Worm (Caenorhabditis elegans) whole organism, L1 larva: ENCODE data around the gene Y47D7A.7.
A peak's percentile ranks its signal among the peaks of the same experiment; 100 is the strongest.

Experiments used
- C16A3.4 ChIP-seq: fragments of 150-350 bp; optimal IDR thresholded peaks from 2 replicates; lab custom pipeline; 2014; ENCODE audit warnings: missing biosample characterization, missing genetic modification characterization
- F16B12.6 ChIP-seq: fragments of 150-350 bp; optimal IDR thresholded peaks from 2 replicates; lab custom pipeline; 2014; ENCODE audit warnings: missing biosample characterization, missing genetic modification characterization
- Y116A8C.19 ChIP-seq: sonication (generic microtip); optimal IDR thresholded peaks from 2 replicates; lab custom pipeline; 2016; ENCODE audit warnings: missing compliant biosample characterization, missing genetic modification characterization, borderline replicate concordance
- aha-1 ChIP-seq: fragments of 150-350 bp; optimal IDR thresholded peaks from 2 replicates; lab custom pipeline; 2014; ENCODE audit warnings: missing biosample characterization, missing genetic modification characterization
- alr-1 ChIP-seq: fragments of 200-800 bp; sonication (Bioruptor generic); optimal IDR thresholded peaks from 2 replicates; lab custom pipeline; 2018; ENCODE audit warnings: borderline replicate concordance, mild to moderate bottlenecking, missing genetic modification characterization, missing compliant biosample characterization
- aly-2 ChIP-seq: fragments of 150-350 bp; optimal IDR thresholded peaks from 2 replicates; lab custom pipeline; 2014; ENCODE audit warnings: missing biosample characterization, missing genetic modification characterization
- ama-1 ChIP-seq: fragments of 150-350 bp; optimal IDR thresholded peaks from 2 replicates; lab custom pipeline; 2014
- blmp-1 ChIP-seq: fragments of 150-350 bp; optimal IDR thresholded peaks from 2 replicates; lab custom pipeline; 2014; ENCODE audit warnings: missing biosample characterization, missing genetic modification characterization
- ceh-63 ChIP-seq: fragments of 200-800 bp; sonication (Bioruptor generic); optimal IDR thresholded peaks from 2 replicates; lab custom pipeline; 2018; ENCODE audit warnings: mild to moderate bottlenecking, missing genetic modification characterization, missing compliant biosample characterization
- ceh-88 ChIP-seq: fragments of 200-800 bp; sonication (Bioruptor generic); IDR thresholded peaks from 2 replicates; pipeline ENCODE4 v1.3.6; 2022; ENCODE audit warnings: missing genetic modification characterization, missing compliant biosample characterization
- ceh-90 ChIP-seq: sonication (generic microtip); optimal IDR thresholded peaks from 2 replicates; lab custom pipeline; 2016; ENCODE audit warnings: missing genetic modification characterization, missing compliant biosample characterization
- ces-1 ChIP-seq: fragments of 150-350 bp; optimal IDR thresholded peaks from 2 replicates; lab custom pipeline; 2014; ENCODE audit warnings: missing biosample characterization, missing genetic modification reagents, missing genetic modification characterization
- efl-3 ChIP-seq: fragments of 200-800 bp; sonication (Bioruptor generic); optimal IDR thresholded peaks from 2 replicates; lab custom pipeline; 2018; ENCODE audit warnings: mild to moderate bottlenecking, missing genetic modification characterization, missing compliant biosample characterization
- egl-13 ChIP-seq: sonication (generic microtip); optimal IDR thresholded peaks from 2 replicates; lab custom pipeline; 2016; ENCODE audit warnings: missing genotype, missing genetic modification reagents, missing genetic modification characterization, missing compliant biosample characterization
- elt-3 ChIP-seq, 6 experiments: fragments of 150-350 bp in 1 of 6; sonication (generic microtip); optimal IDR thresholded peaks; 2 replicates each; lab custom pipeline; 2017 to 2018; ENCODE audit warnings: missing biosample characterization in 6 of 6, missing genetic modification characterization in 6 of 6, inconsistent platforms in 1 of 6
- fkh-4 ChIP-seq: sonication (generic microtip); optimal IDR thresholded peaks from 2 replicates; lab custom pipeline; 2016; ENCODE audit warnings: missing compliant biosample characterization, missing genetic modification characterization, borderline replicate concordance
- fkh-8 ChIP-seq: sonication (generic microtip); optimal IDR thresholded peaks from 2 replicates; lab custom pipeline; 2016; ENCODE audit warnings: mild to moderate bottlenecking, missing genetic modification characterization, missing compliant biosample characterization
- fos-1 ChIP-seq: fragments of 150-350 bp; optimal IDR thresholded peaks from 2 replicates; lab custom pipeline; 2014; ENCODE audit warnings: missing biosample characterization, missing genetic modification characterization
- hlh-4 ChIP-seq: sonication (generic microtip); optimal IDR thresholded peaks from 2 replicates; lab custom pipeline; 2016; ENCODE audit warnings: mild to moderate bottlenecking, missing genetic modification characterization, missing compliant biosample characterization
- irx-1 ChIP-seq: sonication (generic microtip); optimal IDR thresholded peaks from 2 replicates; lab custom pipeline; 2016; ENCODE audit warnings: missing genetic modification characterization, missing compliant biosample characterization
- isw-1 ChIP-seq: fragments of 200-800 bp; sonication (Bioruptor generic); IDR thresholded peaks from 2 replicates; pipeline ENCODE4 v1.3.6; 2022; ENCODE audit warnings: missing genetic modification characterization, missing compliant biosample characterization
- lin-14 ChIP-seq: fragments of 200-800 bp; sonication (Bioruptor generic); optimal IDR thresholded peaks from 2 replicates; lab custom pipeline; 2018; ENCODE audit warnings: mild to moderate bottlenecking, missing genetic modification characterization, moderate library complexity, missing compliant biosample characterization
- lin-35 ChIP-seq, 2 experiments: fragments of 150-350 bp; optimal IDR thresholded peaks; 2 replicates each; lab custom pipeline; 2014; ENCODE audit warnings: missing biosample characterization in 2 of 2, missing genetic modification characterization in 2 of 2, missing genetic modification reagents in 2 of 2
- lsy-2 ChIP-seq, 2 experiments: fragments of 150-350 bp; optimal IDR thresholded peaks; 2 replicates each; lab custom pipeline; 2014; ENCODE audit warnings: missing biosample characterization in 2 of 2, missing genetic modification characterization in 2 of 2
- nhr-19 ChIP-seq: fragments of 200-800 bp; sonication (Bioruptor generic); conservative IDR thresholded peaks from 2 replicates; pipeline ENCODE4 v1.3.6; 2022; ENCODE audit warnings: missing genetic modification characterization, missing compliant biosample characterization
- nhr-47 ChIP-seq: sonication (generic microtip); optimal IDR thresholded peaks from 2 replicates; lab custom pipeline; 2016; ENCODE audit warnings: mild to moderate bottlenecking, missing genetic modification characterization, moderate library complexity, missing compliant biosample characterization
- nhr-71 ChIP-seq: sonication (generic microtip); optimal IDR thresholded peaks from 2 replicates; lab custom pipeline; 2016; ENCODE audit warnings: mild to moderate bottlenecking, missing genetic modification characterization, moderate library complexity, missing compliant biosample characterization
- nhr-76 ChIP-seq: sonication (generic microtip); optimal IDR thresholded peaks from 2 replicates; lab custom pipeline; 2017; ENCODE audit warnings: missing biosample characterization, missing genetic modification characterization
- nhr-77 ChIP-seq: fragments of 150-350 bp; optimal IDR thresholded peaks from 2 replicates; lab custom pipeline; 2014; ENCODE audit warnings: missing biosample characterization, missing genetic modification characterization
- nhr-85 ChIP-seq: sonication (generic microtip); peaks from one replicate; lab custom pipeline; 2016; ENCODE audit warnings: missing genetic modification characterization, inconsistent platforms, missing compliant biosample characterization
- nhr-90 ChIP-seq: sonication (generic microtip); optimal IDR thresholded peaks from 2 replicates; lab custom pipeline; 2016; ENCODE audit warnings: mild to moderate bottlenecking, missing genetic modification characterization, missing compliant biosample characterization; ENCODE audit not compliant: poor library complexity
- pag-3 ChIP-seq: sonication (generic microtip); optimal IDR thresholded peaks from 2 replicates; lab custom pipeline; 2017; ENCODE audit warnings: missing genetic modification characterization, mild to moderate bottlenecking, missing compliant biosample characterization, antibody characterized with exemption, borderline replicate concordance; ENCODE audit not compliant: insufficient read depth
- rnt-1 ChIP-seq: sonication (generic microtip); optimal IDR thresholded peaks from 2 replicates; lab custom pipeline; 2016; ENCODE audit warnings: mild to moderate bottlenecking, missing genetic modification characterization, moderate library complexity, missing compliant biosample characterization
- skn-1 ChIP-seq: fragments of 150-350 bp; optimal IDR thresholded peaks from 2 replicates; lab custom pipeline; 2014; ENCODE audit warnings: missing biosample characterization, missing genetic modification characterization
- snpc-4 ChIP-seq: fragments of 150-350 bp; optimal IDR thresholded peaks from 2 replicates; lab custom pipeline; 2014; ENCODE audit warnings: missing biosample characterization, missing genetic modification characterization
- sptf-1 ChIP-seq: fragments of 150-350 bp; optimal IDR thresholded peaks from 2 replicates; lab custom pipeline; 2014; ENCODE audit warnings: missing biosample characterization, missing genetic modification characterization
- sup-37 ChIP-seq: fragments of 200-800 bp; sonication (Bioruptor generic); optimal IDR thresholded peaks from 2 replicates; lab custom pipeline; 2018; ENCODE audit warnings: mild to moderate bottlenecking, missing genetic modification characterization, missing compliant biosample characterization
- unc-130 ChIP-seq: fragments of 150-350 bp; optimal IDR thresholded peaks from 2 replicates; lab custom pipeline; 2017; ENCODE audit warnings: missing biosample characterization, missing genetic modification characterization, inconsistent platforms
- unc-30 ChIP-seq: sonication (generic microtip); optimal IDR thresholded peaks from 2 replicates; lab custom pipeline; 2017; ENCODE audit warnings: missing biosample characterization, missing genetic modification characterization
- unc-62 ChIP-seq: fragments of 150-350 bp; optimal IDR thresholded peaks from 2 replicates; lab custom pipeline; 2014; ENCODE audit warnings: missing biosample characterization, missing genetic modification reagents, missing genetic modification characterization
- unc-86 ChIP-seq: sonication (generic microtip); optimal IDR thresholded peaks from 2 replicates; lab custom pipeline; 2016; ENCODE audit warnings: missing genetic modification characterization, missing compliant biosample characterization
- unc-98 ChIP-seq: fragments of 200-800 bp; sonication (Bioruptor generic); IDR thresholded peaks from 2 replicates; pipeline ENCODE4 v1.3.6; 2022; ENCODE audit warnings: missing genetic modification characterization, missing compliant biosample characterization
- vab-15 ChIP-seq: sonication (generic microtip); optimal IDR thresholded peaks from 2 replicates; lab custom pipeline; 2017; ENCODE audit warnings: missing genotype, mild to moderate bottlenecking, missing genetic modification characterization, missing compliant biosample characterization
- xbp-1 ChIP-seq: sonication (generic microtip); optimal IDR thresholded peaks from 2 replicates; lab custom pipeline; 2016; ENCODE audit warnings: missing genetic modification characterization, missing compliant biosample characterization
- zag-1 ChIP-seq: fragments of 150-350 bp; optimal IDR thresholded peaks from 2 replicates; lab custom pipeline; 2014; ENCODE audit warnings: missing biosample characterization, missing genetic modification characterization
- ztf-11 ChIP-seq, 2 experiments: sonication (generic microtip); optimal IDR thresholded peaks; 2 replicates each; lab custom pipeline; 2016 to 2017; ENCODE audit warnings: missing genetic modification characterization in 2 of 2, missing biosample characterization in 1 of 2, missing compliant biosample characterization in 1 of 2
- ztf-4 ChIP-seq: fragments of 150-350 bp; optimal IDR thresholded peaks from 2 replicates; lab custom pipeline; 2014; ENCODE audit warnings: missing biosample characterization, missing genetic modification characterization

Gene Y47D7A.7

DNA sequence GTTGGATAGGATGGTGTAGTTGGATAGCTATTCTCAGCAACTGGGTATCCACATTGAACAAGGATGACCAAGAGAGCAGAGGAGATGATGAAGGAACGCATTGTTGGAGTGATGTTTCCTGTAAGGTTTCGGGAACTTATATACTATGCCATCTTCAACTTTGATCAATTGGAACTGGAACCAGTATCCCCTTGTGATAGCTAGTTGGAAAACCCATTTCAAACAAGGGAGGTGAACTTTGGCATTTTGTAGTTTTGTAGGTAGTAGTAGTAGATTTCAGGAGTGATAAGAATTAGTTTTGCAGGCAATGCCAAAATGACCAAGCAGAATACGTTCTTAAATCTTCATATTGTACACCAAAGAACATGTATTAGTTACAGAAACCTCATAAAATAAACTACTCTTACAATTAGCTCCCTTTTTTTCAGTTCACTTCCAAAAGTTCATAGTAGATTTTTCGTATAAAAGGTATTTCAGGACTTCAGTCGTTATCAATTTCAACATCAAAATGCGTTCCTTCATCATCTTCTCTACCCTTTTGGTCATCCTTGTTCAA lies at the start of gene Y47D7A.7, which contains the start of gene Y47D7A.2:
Gene Y47D7A.7 (minus strand): TSS at position 101 of the 556 bp plus-strand sequence.
Gene Y47D7A.2 (plus strand): TSS at position 506 of the 556 bp plus-strand sequence.
- no peak for TF ChIP-seq unc-130 (tag; lab: Kevin White, UChicago)
- no peak for TF ChIP-seq unc-30 (tag; lab: Kevin White, UChicago)
- no peak for TF ChIP-seq fkh-8 (tag; lab: Kevin White, UChicago)
- TF ChIP-seq nhr-85 (tag; lab: Kevin White, UChicago): no peak
- no peak for TF ChIP-seq ceh-90 (tag; lab: Kevin White, UChicago)
- TF ChIP-seq lin-35 (GFP tag; optimal IDR thresholded peaks at IDR 0.05; lab: Kevin White, UChicago): no peak
- TF ChIP-seq ceh-88 (GFP tag; lab: Robert Waterston, UW): no peak
- TF ChIP-seq efl-3 (GFP tag; lab: Kevin White, UChicago): no peak
- TF ChIP-seq zag-1 (tag; lab: Kevin White, UChicago): no peak
- no peak for TF ChIP-seq fkh-4
- TF ChIP-seq irx-1 (tag; lab: Kevin White, UChicago): no peak
- no peak for TF ChIP-seq ztf-11 (tag; optimal IDR thresholded peaks at IDR 0.05; lab: Kevin White, UChicago)
- no peak for TF ChIP-seq sptf-1 (tag; lab: Kevin White, UChicago)

DNA sequence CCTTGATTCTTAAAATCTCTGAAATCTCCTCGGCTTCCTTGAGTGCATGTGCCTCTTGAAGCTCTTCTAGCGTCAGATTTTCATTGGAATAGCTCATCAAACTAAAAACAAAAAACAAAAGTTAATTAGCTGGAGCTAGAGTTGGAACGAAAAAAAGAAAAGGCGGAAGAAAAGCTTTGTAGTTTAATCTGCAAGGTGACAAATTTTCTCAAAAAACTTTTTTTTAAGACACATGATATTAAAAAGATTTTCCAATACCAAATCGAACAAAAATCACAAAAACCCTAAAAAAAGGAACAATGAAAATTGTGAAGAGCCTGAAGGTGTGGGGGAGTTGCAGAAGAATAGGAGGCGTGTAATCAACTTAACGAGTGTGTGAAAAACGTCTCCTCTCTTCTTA lies 35.0 kb upstream of the Y47D7A.7 start, which contains the start of gene gnrr-5:
Gene gnrr-5 (minus strand): TSS at position 101 of the 400 bp plus-strand sequence.
- no peak for TF ChIP-seq snpc-4 (tag; lab: Kevin White, UChicago)
- no peak for TF ChIP-seq ces-1 (GFP tag; lab: Kevin White, UChicago)
- TF ChIP-seq lin-14: peak; percentile 16
- TF ChIP-seq nhr-77: no peak
- no peak for TF ChIP-seq hlh-4 (tag; lab: Kevin White, UChicago)
- TF ChIP-seq unc-62 (GFP tag; lab: Kevin White, UChicago): no peak
- TF ChIP-seq ama-1 (lab: Kevin White, UChicago): no peak

ce11 chrV:4450523-4451089 lies 30.9 kb upstream of the Y47D7A.7 start, which contains the start of gene rft-2:
Gene rft-2, minus strand, starts transcription at chrV:4450563.
- TF ChIP-seq egl-13 (tag; lab: Kevin White, UChicago) (peak; percentile 24), aha-1 (tag; lab: Kevin White, UChicago) (no peak), lsy-2 (tag; optimal IDR thresholded peaks at IDR 0.05; lab: Kevin White, UChicago) (peak; percentile 71 to 80), unc-98 (GFP tag; lab: Robert Waterston, UW) (no peak), F16B12.6 (peak; percentile 36), rnt-1 (peak; percentile 53), nhr-76 (tag; lab: Kevin White, UChicago) (no peak), vab-15 (peak; percentile 29), xbp-1 (tag; lab: Kevin White, UChicago) (peak; percentile 58), isw-1 (GFP tag; lab: Robert Waterston, UW) (peak; percentile 45), ces-1 (GFP tag; lab: Kevin White, UChicago) (no peak), skn-1 (tag; lab: Kevin White, UChicago) (peak; percentile 51), nhr-77 (peak; percentile 35), ceh-63 (GFP tag; lab: Kevin White, UChicago) (no peak), nhr-71 (tag; lab: Kevin White, UChicago) (peak; percentile 76), elt-3 (tag; optimal IDR thresholded peaks at IDR 0.05; lab: Kevin White, UChicago) (peak in 1 of 6 experiments; percentile 11), blmp-1 (tag; lab: Kevin White, UChicago) (peak; percentile 49), alr-1 (tag; lab: Kevin White, UChicago) (no peak), nhr-47 (tag; lab: Kevin White, UChicago) (peak; percentile 81), sup-37 (GFP tag; lab: Kevin White, UChicago) (no peak), unc-86 (tag; lab: Kevin White, UChicago) (peak; percentile 46), fkh-4 (no peak), nhr-85 (tag; lab: Kevin White, UChicago) (peak; percentile 80), pag-3 (tag; lab: Kevin White, UChicago) (no peak), nhr-90 (tag; lab: Kevin White, UChicago) (peak; percentile 58), Y116A8C.19 (tag; lab: Kevin White, UChicago) (no peak), fos-1 (peak; percentile 16), aly-2 (no peak), ztf-11 (tag; optimal IDR thresholded peaks at IDR 0.05; lab: Kevin White, UChicago) (no peak), C16A3.4 (tag; lab: Kevin White, UChicago) (peak; percentile 39), fkh-8 (tag; lab: Kevin White, UChicago) (peak; percentile 53), unc-30 (tag; lab: Kevin White, UChicago) (no peak), efl-3 (GFP tag; lab: Kevin White, UChicago) (no peak), lin-14 (peak; percentile 61), ztf-4 (tag; lab: Kevin White, UChicago) (no peak), nhr-19 (GFP tag; lab: Robert Waterston, UW) (peak; percentile 50)
